Worm (Caenorhabditis elegans): Measurements from ENCODE around the gene asb-2.

The asb-2 gene

ce11 chrX:4440641-4441040, 28.9 kb upstream of the asb-2 start, which contains the start of gene F15A8.1:
Gene F15A8.1, plus strand, starts transcription at chrX:4440941.
- TF ChIP-seq lin-29 (GFP tag; IDR thresholded peaks at IDR 0.05), result no peak
- TF ChIP-seq lin-38 (GFP tag; IDR thresholded peaks at IDR 0.05), result no peak
- no peak for TF ChIP-seq gei-8 (GFP tag; optimal IDR thresholded peaks at IDR 0.05)

ce11 chrX:4444073-4444472, 25.5 kb upstream of the asb-2 start:
- peak; percentile 43 for TF ChIP-seq dve-1 (tag; optimal IDR thresholded peaks at IDR 0.05; ENCODE audit: insufficient read depth)
- no peak for TF ChIP-seq gei-8 (GFP tag; optimal IDR thresholded peaks at IDR 0.05)
- no peak for TF ChIP-seq nhr-10 (tag; optimal IDR thresholded peaks at IDR 0.05)
- TF ChIP-seq daf-19 (GFP tag; conservative IDR thresholded peaks at IDR 0.05), result peak; percentile 52; the same call in 1 of the 2 replicates
- peak; percentile 16 for TF ChIP-seq unc-130 (GFP tag; optimal IDR thresholded peaks at IDR 0.05)
- peak; percentile 69 for TF ChIP-seq nhr-111 (GFP tag; optimal IDR thresholded peaks at IDR 0.05)
- peak; percentile 82; the same call in 1 of the 2 replicates for TF ChIP-seq Y75B8A.6 (GFP tag; IDR thresholded peaks at IDR 0.05)
- peak; percentile 78 for TF ChIP-seq dmd-8 (GFP tag; IDR thresholded peaks at IDR 0.05)
- peak; percentile 83 for TF ChIP-seq T26A8.4 (GFP tag; IDR thresholded peaks at IDR 0.05)
- TF ChIP-seq lin-29 (GFP tag; IDR thresholded peaks at IDR 0.05), result 0 out of 2 replicates have a peak, but pooled peaks have one; percentile 21
- peak; percentile 6 for TF ChIP-seq F49E8.2 (tag; optimal IDR thresholded peaks at IDR 0.05; ENCODE audit: borderline replicate concordance)
- peak; percentile 46 for TF ChIP-seq nhr-48 (tag; optimal IDR thresholded peaks at IDR 0.05)
- TF ChIP-seq tra-1 (GFP tag; IDR thresholded peaks at IDR 0.05), result 0 out of 2 replicates have a peak, but pooled peaks have one; percentile 48
- TF ChIP-seq ces-1 (GFP tag; optimal IDR thresholded peaks at IDR 0.05), result no peak
- TF ChIP-seq pha-4 (GFP tag; IDR thresholded peaks at IDR 0.05), result peak; percentile 89
- no peak for TF ChIP-seq pha-4 (tag; optimal IDR thresholded peaks at IDR 0.05)
- peak; percentile 60; the same call in 1 of the 2 replicates for TF ChIP-seq ZK337.2 (GFP tag; IDR thresholded peaks at IDR 0.05)
- TF ChIP-seq snpc-4 (tag; optimal IDR thresholded peaks at IDR 0.05), result no peak
- TF ChIP-seq R02D3.7 (tag; optimal IDR thresholded peaks at IDR 0.05), result no peak
- no peak for TF ChIP-seq attf-4 (tag; optimal IDR thresholded peaks at IDR 0.05)
- no peak for TF ChIP-seq fkh-10 (GFP tag; optimal IDR thresholded peaks at IDR 0.05)
- TF ChIP-seq nhr-102 (tag; optimal IDR thresholded peaks at IDR 0.05), result peak; percentile 49
- 0 out of 2 replicates have a peak, but pooled peaks have one; percentile 60 for TF ChIP-seq Y105C5A.15 (GFP tag; IDR thresholded peaks at IDR 0.05)
- TF ChIP-seq hlh-11 (tag; optimal IDR thresholded peaks at IDR 0.05), result peak; percentile 32
- no peak for TF ChIP-seq zfp-2 (tag; optimal IDR thresholded peaks at IDR 0.05)
- peak; percentile 28 for TF ChIP-seq spr-1 (tag; optimal IDR thresholded peaks at IDR 0.05)
- TF ChIP-seq sdz-12 (GFP tag; optimal IDR thresholded peaks at IDR 0.05), result no peak
- TF ChIP-seq hif-1 (tag; optimal IDR thresholded peaks at IDR 0.05), result peak in 1 of 2 experiments; percentile 17
- 0 out of 2 replicates have a peak, but pooled peaks have one; percentile 11 for TF ChIP-seq F44E2.7 (GFP tag; IDR thresholded peaks at IDR 0.05)
- TF ChIP-seq lin-39 (tag; optimal IDR thresholded peaks at IDR 0.05), result no peak
- TF ChIP-seq mxl-2 (GFP tag; conservative IDR thresholded peaks at IDR 0.05), result 0 out of 2 replicates have a peak, but pooled peaks have one; percentile 9
- peak; percentile 53 for TF ChIP-seq rbr-2 (tag; optimal IDR thresholded peaks at IDR 0.05)
- TF ChIP-seq snpc-1.2 (GFP tag; IDR thresholded peaks at IDR 0.05), result peak; percentile 87
- TF ChIP-seq madf-5 (GFP tag; IDR thresholded peaks at IDR 0.05), result peak; percentile 67 to 86; a peak in 3 of 4 replicates
- TF ChIP-seq nhr-41 (GFP tag; IDR thresholded peaks at IDR 0.05), result 0 out of 2 replicates have a peak, but pooled peaks have one; percentile 12
- TF ChIP-seq ceh-62 (tag; optimal IDR thresholded peaks at IDR 0.05), result no peak
- peak; percentile 58 for TF ChIP-seq mxl-3 (GFP tag; optimal IDR thresholded peaks at IDR 0.05)
- peak; percentile 1 to 73 for TF ChIP-seq daf-16 (GFP tag; optimal IDR thresholded peaks at IDR 0.05)
- TF ChIP-seq daf-16 (tag; optimal IDR thresholded peaks at IDR 0.05), result peak; percentile 73
- TF ChIP-seq tag-97 (GFP tag; IDR thresholded peaks at IDR 0.05), result no peak
- peak in 1 of 2 experiments; percentile 60 for TF ChIP-seq lsy-2 (tag; optimal IDR thresholded peaks at IDR 0.05)
- peak; percentile 41 for TF ChIP-seq nhr-28 (tag; optimal IDR thresholded peaks at IDR 0.05)
- peak; percentile 31 for TF ChIP-seq F10B5.3 (tag; optimal IDR thresholded peaks at IDR 0.05)
- peak; percentile 64; the same call in 1 of the 2 replicates for TF ChIP-seq dmd-9 (GFP tag; IDR thresholded peaks at IDR 0.05)
- peak; percentile 93 for TF ChIP-seq F26F4.8 (GFP tag; conservative IDR thresholded peaks at IDR 0.05)
- peak; percentile 45 for TF ChIP-seq aha-1 (tag)
- TF ChIP-seq unc-62 (GFP tag; optimal IDR thresholded peaks at IDR 0.05 in 1 of 2), result peak in 1 of 2 experiments; percentile 28
- no peak for TF ChIP-seq unc-62 (tag; optimal IDR thresholded peaks at IDR 0.05)
